Worm (Caenorhabditis elegans): ENCODE data around the gene C32D5.14.

ce11 chrII:6292527-6292926 lies 42.8 kb upstream of the C32D5.14 start, which contains the start of gene nyn-3:
- TF ChIP-seq ceh-39 (tag; optimal IDR thresholded peaks at IDR 0.05) = no peak
- no peak for TF ChIP-seq pha-4 (tag; optimal IDR thresholded peaks at IDR 0.05)
- no peak for TF ChIP-seq nhr-237 (tag; optimal IDR thresholded peaks at IDR 0.05)
- TF ChIP-seq blmp-1 (tag; optimal IDR thresholded peaks at IDR 0.05) = no peak
- no peak for TF ChIP-seq unc-62 (GFP tag; optimal IDR thresholded peaks at IDR 0.05)
- TF ChIP-seq ztf-11 (tag; optimal IDR thresholded peaks at IDR 0.05) = no peak
- no peak for TF ChIP-seq nhr-28 (tag; optimal IDR thresholded peaks at IDR 0.05)
- TF ChIP-seq zip-8 (tag; optimal IDR thresholded peaks at IDR 0.05) = no peak
- no peak for TF ChIP-seq sptf-1 (tag; optimal IDR thresholded peaks at IDR 0.05)
- TF ChIP-seq ceh-43 (GFP tag; optimal IDR thresholded peaks at IDR 0.05) = no peak
- TF ChIP-seq unc-39 (tag; optimal IDR thresholded peaks at IDR 0.05) = no peak
- TF ChIP-seq snpc-4 (tag; optimal IDR thresholded peaks at IDR 0.05) = no peak
- no peak for TF ChIP-seq nhr-12 (tag; optimal IDR thresholded peaks at IDR 0.05)

Measured in whole organism, mixed stage, embryonic.